Worm (Caenorhabditis elegans) whole organism, late embryonic: Measurements from ENCODE around the gene Y38E10A.34.

ENCODE experiments used
- C08G9.2 ChIP-seq: sonication (generic microtip); optimal IDR thresholded peaks from 2 replicates; lab custom pipeline; 2016; ENCODE audit warnings: mild to moderate bottlenecking, missing genetic modification characterization, moderate library complexity, missing compliant biosample characterization
- ama-1 ChIP-seq: fragments of 150-350 bp; optimal IDR thresholded peaks from 2 replicates; lab custom pipeline; 2014
- ceh-22 ChIP-seq: sonication (generic microtip); optimal IDR thresholded peaks from 2 replicates; lab custom pipeline; 2017; ENCODE audit warnings: missing biosample characterization, missing genetic modification characterization
- dve-1 ChIP-seq: sonication (generic microtip); optimal IDR thresholded peaks from 2 replicates; lab custom pipeline; 2017; ENCODE audit warnings: antibody characterized with exemption, mild to moderate bottlenecking, missing genetic modification characterization, missing compliant biosample characterization
- elt-2 ChIP-seq: sonication (generic microtip); optimal IDR thresholded peaks from 2 replicates; lab custom pipeline; 2016; ENCODE audit warnings: missing genetic modification reagents, missing genetic modification characterization, missing compliant biosample characterization
- pha-4 ChIP-seq: fragments of 150-350 bp; optimal IDR thresholded peaks from 2 replicates; lab custom pipeline; 2018; ENCODE audit warnings: missing biosample characterization, missing genetic modification reagents, missing genetic modification characterization
- tbx-7 ChIP-seq: sonication (generic microtip); optimal IDR thresholded peaks from 2 replicates; lab custom pipeline; 2016; ENCODE audit warnings: missing genotype, missing genetic modification characterization, missing compliant biosample characterization
- ttx-3 ChIP-seq: sonication (generic microtip); optimal IDR thresholded peaks from 2 replicates; lab custom pipeline; 2016; ENCODE audit warnings: missing genetic modification reagents, missing genetic modification characterization, missing compliant biosample characterization
- unc-42 ChIP-seq: sonication (generic microtip); optimal IDR thresholded peaks from 2 replicates; lab custom pipeline; 2016; ENCODE audit warnings: missing genotype, missing genetic modification characterization, missing compliant biosample characterization

- no peak for TF ChIP-seq pha-4 (tag; lab: Kevin White, UChicago)
- TF ChIP-seq ttx-3: no peak
- no peak for TF ChIP-seq ama-1 (lab: Kevin White, UChicago)
- no peak for TF ChIP-seq elt-2 (tag; lab: Kevin White, UChicago)
- TF ChIP-seq tbx-7 (tag; lab: Kevin White, UChicago): no peak
- TF ChIP-seq ceh-22 (tag; lab: Kevin White, UChicago): no peak
- no peak for TF ChIP-seq C08G9.2 (tag; lab: Kevin White, UChicago)
- TF ChIP-seq dve-1 (tag; lab: Kevin White, UChicago): no peak
- TF ChIP-seq unc-42: no peak
Measured at ce11 chrII:12678867-12679134, 47.8 kb downstream of the Y38E10A.34 start, which contains the start of gene Y38E10A.24.
